Fruit fly (Drosophila melanogaster): Measurements from ENCODE around the gene CG4496.

DNA sequence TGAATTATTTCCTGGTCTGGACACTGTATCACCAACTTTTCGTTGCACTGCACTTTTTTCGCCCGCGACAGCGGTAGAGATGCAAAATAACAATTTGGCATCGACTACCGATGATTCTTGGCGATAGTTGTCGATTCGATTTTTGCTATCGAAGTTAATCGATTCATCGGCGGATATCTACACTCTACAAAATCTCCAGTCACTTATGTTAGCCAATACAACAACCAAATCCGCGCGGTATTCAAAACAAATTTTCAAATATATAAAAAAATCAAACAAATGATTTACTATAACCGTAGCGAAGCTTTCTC lies 14.3 kb upstream of the CG4496 start, which contains the start of gene CG4502:
- TF ChIP-seq CG11617 (GFP tag; optimal IDR thresholded peaks at IDR 0.05) (peak; percentile 12), cic (GFP tag; optimal IDR thresholded peaks at IDR 0.05) (no peak), CG12768 (GFP tag; optimal IDR thresholded peaks at IDR 0.05) (no peak), CG1620 (GFP tag; optimal IDR thresholded peaks at IDR 0.05) (peak; percentile 57), ovo (GFP tag; optimal IDR thresholded peaks at IDR 0.05) (no peak), Clk (GFP tag; optimal IDR thresholded peaks at IDR 0.05) (no peak), CG7045 (GFP tag; optimal IDR thresholded peaks at IDR 0.05) (peak; percentile 20), kay (GFP tag; ENCODE audit: borderline replicate concordance) (no peak), Hr96 (GFP tag; optimal IDR thresholded peaks at IDR 0.05) (no peak), pad (GFP tag; optimal IDR thresholded peaks at IDR 0.05) (no peak), CG14711 (tag; optimal IDR thresholded peaks at IDR 0.05) (no peak)

Measured in whole organism, adult.